Worm (Caenorhabditis elegans): ENCODE data around the gene frpr-12.
A peak's percentile ranks its signal among the peaks of the same experiment; 100 is the strongest.

frpr-12 gene

DNA sequence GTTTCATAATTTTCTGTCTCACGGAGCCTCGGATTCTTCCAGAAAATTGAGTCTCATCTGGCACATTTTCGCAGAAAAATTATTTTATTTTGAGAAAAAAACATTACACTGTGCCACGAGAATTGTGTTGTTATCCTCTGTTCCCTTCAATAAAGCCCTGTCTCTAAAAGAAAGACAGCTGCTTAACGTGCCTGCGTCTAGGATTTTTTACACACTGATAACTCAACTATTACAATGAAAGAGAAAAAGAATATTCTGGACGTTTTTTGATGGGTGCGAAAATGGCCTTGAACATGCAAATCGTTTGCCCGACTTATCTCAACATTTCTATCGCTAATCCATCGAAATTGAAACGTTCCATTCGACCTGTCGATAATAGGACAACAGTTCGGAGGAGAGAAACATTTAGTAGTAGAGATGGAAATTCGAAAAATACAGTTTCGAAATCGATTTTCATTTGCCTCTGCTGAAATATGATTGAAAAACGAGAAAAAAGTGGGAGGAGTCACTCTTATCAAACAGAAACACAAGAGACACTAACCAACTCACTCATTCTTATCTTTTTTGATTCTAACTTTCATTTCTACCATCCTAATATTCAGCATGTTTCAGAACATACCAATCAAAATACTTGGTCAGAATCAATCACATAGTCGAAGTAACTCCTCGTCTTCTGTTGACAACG, 34.1 kb downstream of the frpr-12 start:
- TF ChIP-seq aha-1 (tag) (no peak), lsy-2 (tag; optimal IDR thresholded peaks at IDR 0.05) (peak in 1 of 2 experiments; percentile 32), daf-8 (GFP tag; IDR thresholded peaks at IDR 0.05) (no peak), lin-39 (tag; optimal IDR thresholded peaks at IDR 0.05) (no peak), mxl-3 (GFP tag; optimal IDR thresholded peaks at IDR 0.05) (peak; percentile 23), mdl-1 (tag; optimal IDR thresholded peaks at IDR 0.05) (peak in 1 of 2 experiments; percentile 16), Y48G9A.11 (GFP tag; IDR thresholded peaks at IDR 0.05) (0 out of 2 replicates have a peak, but pooled peaks have one; percentile 34), unc-62 (GFP tag; optimal IDR thresholded peaks at IDR 0.05 in 1 of 2) (peak in 1 of 2 experiments; percentile 96), unc-62 (tag; optimal IDR thresholded peaks at IDR 0.05) (no peak), pqm-1 (tag; optimal IDR thresholded peaks at IDR 0.05) (peak; percentile 81), dmd-6 (GFP tag; IDR thresholded peaks at IDR 0.05) (peak; percentile 8; the same call in 1 of the 2 replicates), daf-16 (GFP tag; optimal IDR thresholded peaks at IDR 0.05) (peak in 1 of 2 experiments; percentile 83), daf-16 (tag; optimal IDR thresholded peaks at IDR 0.05) (peak; percentile 24), dve-1 (tag; optimal IDR thresholded peaks at IDR 0.05; ENCODE audit: insufficient read depth) (peak; percentile 26), nhr-11 (tag; optimal IDR thresholded peaks at IDR 0.05) (peak; percentile 33), snpc-4 (tag; optimal IDR thresholded peaks at IDR 0.05) (no peak), pha-4 (GFP tag; IDR thresholded peaks at IDR 0.05) (no peak), pha-4 (tag; optimal IDR thresholded peaks at IDR 0.05) (no peak), ztf-7 (tag; optimal IDR thresholded peaks at IDR 0.05) (no peak), hlh-30 (tag; optimal IDR thresholded peaks at IDR 0.05; ENCODE audit: insufficient read depth) (peak; percentile 22), nhr-28 (tag; optimal IDR thresholded peaks at IDR 0.05) (peak; percentile 10), mep-1 (tag; optimal IDR thresholded peaks at IDR 0.05) (peak; percentile 6), ama-1 (optimal IDR thresholded peaks at IDR 0.05) (peak; percentile 8)

ce11 chrV:8937476-8938249, 34.9 kb downstream of the frpr-12 start:
- TF ChIP-seq unc-39 (tag; optimal IDR thresholded peaks at IDR 0.05) = no peak
- peak; percentile 24 for TF ChIP-seq aha-1 (tag)
- 0 out of 2 replicates have a peak, but pooled peaks have one; percentile 16 for TF ChIP-seq snpc-1.2 (GFP tag; IDR thresholded peaks at IDR 0.05)
- TF ChIP-seq pha-4 (GFP tag; IDR thresholded peaks at IDR 0.05) = 0 out of 2 replicates have a peak, but pooled peaks have one; percentile 25
- no peak for TF ChIP-seq pha-4 (tag; optimal IDR thresholded peaks at IDR 0.05)

DNA sequence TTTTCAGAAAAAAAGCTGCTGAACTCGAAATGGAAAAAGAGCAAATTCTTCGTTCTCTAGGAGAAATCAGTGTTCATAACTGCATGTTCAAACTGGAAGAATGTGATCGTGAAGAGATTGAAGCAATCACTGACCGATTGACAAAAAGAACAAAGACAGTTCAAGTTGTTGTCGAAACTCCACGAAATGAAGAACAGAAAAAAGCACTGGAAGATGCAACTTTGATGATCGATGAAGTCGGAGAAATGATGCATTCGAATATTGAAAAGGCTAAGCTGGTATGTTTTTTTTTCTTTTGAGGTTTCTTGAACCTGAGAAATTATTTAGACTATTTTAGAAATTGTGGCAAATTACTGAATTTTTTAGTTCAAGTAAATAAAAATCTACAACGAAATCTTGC, 35.6 kb downstream of the frpr-12 start:
- TF ChIP-seq lin-13 (GFP tag; optimal IDR thresholded peaks at IDR 0.05) = no peak
- no peak for TF ChIP-seq zip-11 (GFP tag; IDR thresholded peaks at IDR 0.05)
- no peak for TF ChIP-seq php-3 (GFP tag; IDR thresholded peaks at IDR 0.05)
- TF ChIP-seq madf-9 (GFP tag; conservative IDR thresholded peaks at IDR 0.05) = 0 out of 2 replicates have a peak, but pooled peaks have one; percentile 5
- peak; percentile 56 for TF ChIP-seq aha-1 (tag)

DNA sequence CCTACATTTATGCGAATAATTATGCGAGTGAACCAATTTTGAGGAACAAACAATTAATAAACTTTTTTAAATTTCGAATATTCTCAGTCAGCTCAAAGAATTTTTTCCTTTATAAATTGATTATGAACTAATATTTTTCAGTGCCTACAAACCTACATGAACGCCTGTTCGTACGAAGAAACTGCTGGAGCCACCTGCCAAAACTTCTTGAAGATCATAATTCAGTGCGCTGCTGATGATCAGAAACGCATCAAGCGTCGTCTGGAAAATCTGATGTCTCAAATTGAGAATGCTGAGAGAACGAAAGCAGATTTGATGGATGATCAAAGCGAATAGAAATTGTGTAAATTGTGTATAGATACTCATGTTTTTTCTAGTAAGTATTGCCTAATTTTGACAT, 36.1 kb downstream of the frpr-12 start:
- TF ChIP-seq unc-62 (GFP tag; optimal IDR thresholded peaks at IDR 0.05 in 1 of 2) (peak in 1 of 2 experiments; percentile 12), unc-62 (tag; optimal IDR thresholded peaks at IDR 0.05) (no peak), hmg-1.1 (GFP tag; IDR thresholded peaks at IDR 0.05) (no peak), zip-11 (GFP tag; IDR thresholded peaks at IDR 0.05) (no peak), daf-16 (GFP tag; optimal IDR thresholded peaks at IDR 0.05) (no peak), daf-16 (tag; optimal IDR thresholded peaks at IDR 0.05) (no peak), dmd-8 (GFP tag; IDR thresholded peaks at IDR 0.05) (0 out of 2 replicates have a peak, but pooled peaks have one; percentile 57), mxl-3 (GFP tag; optimal IDR thresholded peaks at IDR 0.05) (no peak), set-16 (GFP tag; IDR thresholded peaks at IDR 0.05) (no peak), vab-7 (GFP tag; IDR thresholded peaks at IDR 0.05) (peak; percentile 18; the same call in 1 of the 2 replicates), madf-5 (GFP tag; IDR thresholded peaks at IDR 0.05) (0 out of 4 replicates have a peak, but pooled peaks of 1 of the 2 experiments have one; percentile 37), lim-7 (GFP tag; IDR thresholded peaks at IDR 0.05) (peak; percentile 35; the same call in 1 of the 2 replicates)
